Worm (Caenorhabditis elegans): ENCODE data around the gene spat-3.

ce11 chrX:4586617-4587016 lies 19.1 kb downstream of the spat-3 start, which contains the start of gene C05E11.2:
- TF ChIP-seq mdl-1 (tag; optimal IDR thresholded peaks at IDR 0.05) = no peak
- TF ChIP-seq ceh-20 (GFP tag; IDR thresholded peaks at IDR 0.05) = no peak
- no peak for TF ChIP-seq lsy-2 (tag; optimal IDR thresholded peaks at IDR 0.05)
- no peak for TF ChIP-seq egl-27 (tag; optimal IDR thresholded peaks at IDR 0.05)
- TF ChIP-seq nhr-28 (tag; optimal IDR thresholded peaks at IDR 0.05) = no peak
- TF ChIP-seq ceh-82 (tag; optimal IDR thresholded peaks at IDR 0.05) = no peak
- TF ChIP-seq F37D6.2 (tag; optimal IDR thresholded peaks at IDR 0.05) = no peak
- TF ChIP-seq nhr-10 (tag; optimal IDR thresholded peaks at IDR 0.05) = no peak
